Fruit fly (Drosophila melanogaster) whole organism, embryonic: Measurements from ENCODE around the gene Or67d.
A peak's percentile ranks its signal among the peaks of the same experiment; 100 is the strongest.

Source experiments
- Antp ChIP-seq: fragments of 200-800 bp; sonication (Bioruptor generic); optimal IDR thresholded peaks from 3 replicates; lab custom pipeline; 2016; ENCODE audit warnings: missing biosample characterization, missing genetic modification characterization
- B-H1 ChIP-seq: fragments of 200-800 bp; sonication (Bioruptor generic); IDR thresholded peaks from 3 replicates; pipeline ENCODE4 v1.3.6; 2022; ENCODE audit warnings: missing biosample characterization, missing genetic modification characterization
- CG1024 ChIP-seq: fragments of 200-800 bp; sonication (Bioruptor generic); IDR thresholded peaks from 2 replicates; pipeline ENCODE4 v1.3.6; 2022; ENCODE audit warnings: missing biosample characterization, missing genetic modification characterization
- CG15479 ChIP-seq: fragments of 200-800 bp; sonication (Bioruptor generic); optimal IDR thresholded peaks from 3 replicates; lab custom pipeline; 2019; ENCODE audit warnings: missing biosample characterization, mild to moderate bottlenecking, missing genetic modification characterization, moderate library complexity
- CG15696 ChIP-seq: fragments of 200-800 bp; sonication (Bioruptor generic); optimal IDR thresholded peaks from 2 replicates; lab custom pipeline; 2019; ENCODE audit warnings: missing biosample characterization, mild to moderate bottlenecking, missing genetic modification characterization, moderate library complexity
- CG17612 ChIP-seq: fragments of 200-800 bp; sonication (Bioruptor generic); IDR thresholded peaks from 2 replicates; pipeline ENCODE4 v1.3.6; 2022; ENCODE audit warnings: missing biosample characterization, missing genetic modification characterization
- CG17829 ChIP-seq: fragments of 200-800 bp; optimal IDR thresholded peaks from 2 replicates; lab custom pipeline; 2019; ENCODE audit warnings: missing biosample characterization, mild to moderate bottlenecking, missing genetic modification characterization, moderate library complexity
- CG18262 ChIP-seq: fragments of 200-800 bp; optimal IDR thresholded peaks from 3 replicates; lab custom pipeline; 2019; ENCODE audit warnings: missing biosample characterization, mild to moderate bottlenecking, missing genetic modification characterization, moderate library complexity
- CG2712 ChIP-seq: fragments of 200-800 bp; optimal IDR thresholded peaks from 3 replicates; lab custom pipeline; 2019; ENCODE audit warnings: missing biosample characterization, mild to moderate bottlenecking, missing genetic modification characterization, moderate library complexity
- CG30431 ChIP-seq: fragments of 200-800 bp; sonication (Bioruptor generic); optimal IDR thresholded peaks from 2 replicates; lab custom pipeline; 2017; ENCODE audit warnings: missing biosample characterization, missing genetic modification characterization
- CG31224 ChIP-seq: fragments of 200-800 bp; sonication (Bioruptor generic); IDR thresholded peaks from 2 replicates; pipeline ENCODE4 v1.3.6; 2022; ENCODE audit warnings: missing biosample characterization, missing genetic modification characterization
- CG32772 ChIP-seq: fragments of 200-800 bp; sonication (Bioruptor generic); IDR thresholded peaks from 2 replicates; pipeline ENCODE4 v1.3.6; 2022; ENCODE audit warnings: missing biosample characterization, missing genetic modification characterization
- CG3995 ChIP-seq: fragments of 200-800 bp; sonication (Bioruptor generic); optimal IDR thresholded peaks from 3 replicates; lab custom pipeline; 2016; ENCODE audit warnings: missing biosample characterization, missing genetic modification characterization
- CG4328 ChIP-seq: fragments of 200-800 bp; sonication (Bioruptor generic); optimal IDR thresholded peaks from 3 replicates; lab custom pipeline; 2017; ENCODE audit warnings: missing biosample characterization, missing genetic modification reagents, missing genetic modification characterization
- CG4820 ChIP-seq: fragments of 200-800 bp; sonication (Bioruptor generic); optimal IDR thresholded peaks from 3 replicates; lab custom pipeline; 2016; ENCODE audit warnings: missing biosample characterization, missing genetic modification characterization
- CG4854 ChIP-seq: fragments of 200-800 bp; sonication (Bioruptor generic); optimal IDR thresholded peaks from 2 replicates; lab custom pipeline; 2016; ENCODE audit warnings: missing biosample characterization, missing genetic modification characterization, inconsistent platforms
- CG8290 ChIP-seq, 3 experiments: fragments of 200-800 bp; sonication (Bioruptor generic); optimal IDR thresholded peaks; 2 replicates each; lab custom pipeline; 2016 to 2019; ENCODE audit warnings: missing biosample characterization in 3 of 3, missing genetic modification characterization in 3 of 3, mild to moderate bottlenecking in 2 of 3, moderate library complexity in 1 of 3
- CG8478 ChIP-seq: fragments of >200 bp; optimal IDR thresholded peaks from 2 replicates; lab custom pipeline; 2018
- CG9609 ChIP-seq: fragments of 200-800 bp; sonication (Bioruptor generic); optimal IDR thresholded peaks from 3 replicates; lab custom pipeline; 2016; ENCODE audit warnings: missing biosample characterization, missing genetic modification characterization
- CG9797 ChIP-seq: fragments of 200-800 bp; sonication (Bioruptor generic); optimal IDR thresholded peaks from 3 replicates; lab custom pipeline; 2018; ENCODE audit warnings: missing biosample characterization, mild to moderate bottlenecking, missing genetic modification characterization
- CTCF ChIP-seq: fragments of 200-800 bp; sonication (Bioruptor generic); optimal IDR thresholded peaks from 2 replicates; lab custom pipeline; 2017; ENCODE audit warnings: missing biosample characterization, mild to moderate bottlenecking, missing genetic modification characterization, moderate library complexity
- Dbx ChIP-seq: fragments of 200-800 bp; sonication (Bioruptor generic); IDR thresholded peaks from 3 replicates; pipeline ENCODE4 v1.3.6; 2022; ENCODE audit warnings: missing biosample characterization, missing genetic modification characterization
- Dek ChIP-seq: fragments of 200-800 bp; sonication (Bioruptor generic); optimal IDR thresholded peaks from 3 replicates; lab custom pipeline; 2019; ENCODE audit warnings: missing biosample characterization, mild to moderate bottlenecking, missing genetic modification characterization, moderate library complexity
- Eip74EF ChIP-seq, 2 experiments: fragments of 200-800 bp in 1 of 2; fragments of >200 bp in 1 of 2; sonication (Bioruptor generic) in 1 of 2; optimal IDR thresholded peaks; 2 replicates each; lab custom pipeline; 2017 to 2019; ENCODE audit warnings: missing biosample characterization in 2 of 2, missing genetic modification characterization in 2 of 2, mild to moderate bottlenecking in 1 of 2, moderate library complexity in 1 of 2
- Gsc ChIP-seq: fragments of 200-800 bp; sonication (Bioruptor generic); IDR thresholded peaks from 2 replicates; pipeline ENCODE4 v1.3.6; 2022; ENCODE audit warnings: missing biosample characterization, missing genetic modification characterization
- Gug ChIP-seq: fragments of 200-800 bp; sonication (Bioruptor generic); IDR thresholded peaks from 4 replicates; pipeline ENCODE4 v1.3.6; 2022; ENCODE audit warnings: missing biosample characterization, missing genetic modification characterization
- H15 ChIP-seq: fragments of 200-800 bp; sonication (Bioruptor generic); IDR thresholded peaks from 3 replicates; pipeline ENCODE4 v1.3.6; 2022; ENCODE audit warnings: missing biosample characterization, missing genetic modification characterization
- Lpt ChIP-seq: fragments of >200 bp; optimal IDR thresholded peaks from 2 replicates; lab custom pipeline; 2018; ENCODE audit warnings: missing biosample characterization, missing genetic modification characterization
- MESR4 ChIP-seq: fragments of 200-800 bp; sonication (Bioruptor generic); optimal IDR thresholded peaks from 2 replicates; lab custom pipeline; 2018; ENCODE audit warnings: missing biosample characterization, mild to moderate bottlenecking, missing genetic modification characterization, moderate library complexity
- Med ChIP-seq: fragments of 200-800 bp; sonication (Bioruptor generic); peaks from one replicate; lab custom pipeline; 2016; ENCODE audit warnings: missing biosample characterization, missing genetic modification characterization, mild to moderate bottlenecking, inconsistent platforms, moderate library complexity
- NK7.1 ChIP-seq: fragments of 200-800 bp; sonication (Bioruptor generic); optimal IDR thresholded peaks from 3 replicates; lab custom pipeline; 2016; ENCODE audit warnings: missing biosample characterization, missing genetic modification characterization
- Poxn ChIP-seq: fragments of 200-800 bp; sonication (Bioruptor generic); IDR thresholded peaks from 2 replicates; pipeline ENCODE4 v1.3.6; 2022; ENCODE audit warnings: missing biosample characterization, missing genetic modification characterization
- Sox102F ChIP-seq: fragments of 200-800 bp; sonication (Bioruptor generic); optimal IDR thresholded peaks from 2 replicates; lab custom pipeline; 2018; ENCODE audit warnings: missing biosample characterization, mild to moderate bottlenecking, missing genetic modification characterization, moderate library complexity
- ab ChIP-seq: fragments of 200-800 bp; sonication (Bioruptor generic); optimal IDR thresholded peaks from 2 replicates; lab custom pipeline; 2016; ENCODE audit warnings: missing biosample characterization, missing genetic modification characterization
- ato ChIP-seq: fragments of 200-800 bp; sonication (Bioruptor generic); IDR thresholded peaks from 2 replicates; pipeline ENCODE4 v1.3.6; 2022; ENCODE audit warnings: missing biosample characterization, missing genetic modification characterization; ENCODE audit not compliant: partially characterized antibody
- az2 ChIP-seq: fragments of 200-800 bp; sonication (Bioruptor generic); optimal IDR thresholded peaks from 3 replicates; lab custom pipeline; 2016; ENCODE audit warnings: missing biosample characterization, missing genetic modification characterization
- br ChIP-seq: fragments of >200 bp; optimal IDR thresholded peaks from 2 replicates; lab custom pipeline; 2017
- cad ChIP-seq: fragments of >200 bp; optimal IDR thresholded peaks from 2 replicates; lab custom pipeline; 2017; ENCODE audit warnings: missing biosample characterization, missing genetic modification characterization
- corto ChIP-seq: fragments of 200-800 bp; sonication (Bioruptor generic); optimal IDR thresholded peaks from 2 replicates; lab custom pipeline; 2016; ENCODE audit warnings: missing biosample characterization, mild to moderate bottlenecking, missing genetic modification characterization, moderate library complexity
- crol ChIP-seq: fragments of 200-800 bp; sonication (Bioruptor generic); IDR thresholded peaks from 2 replicates; pipeline ENCODE4 v1.3.6; 2022; ENCODE audit warnings: missing biosample characterization, missing genetic modification characterization
- dpn ChIP-seq, 2 experiments: fragments of 200-800 bp; sonication (Bioruptor generic); optimal IDR thresholded peaks; 3 replicates each; lab custom pipeline; 2016; ENCODE audit warnings: missing biosample characterization in 2 of 2, missing genetic modification characterization in 2 of 2
- eve ChIP-seq, 2 experiments: fragments of >200 bp; optimal IDR thresholded peaks; 2 replicates each; lab custom pipeline; 2017; ENCODE audit warnings: missing biosample characterization in 2 of 2, missing genetic modification characterization in 2 of 2
- gro ChIP-seq: fragments of 200-800 bp; sonication (Bioruptor generic); optimal IDR thresholded peaks from 2 replicates; lab custom pipeline; 2016; ENCODE audit warnings: missing biosample characterization, missing genetic modification characterization
- hb ChIP-seq: fragments of 200-800 bp; sonication (Bioruptor generic); IDR thresholded peaks from 3 replicates; pipeline ENCODE4 v1.3.6; 2022; ENCODE audit warnings: missing biosample characterization, missing genetic modification characterization; ENCODE audit not compliant: partially characterized antibody
- knrl ChIP-seq: fragments of 200-800 bp; sonication (Bioruptor generic); IDR thresholded peaks from 3 replicates; pipeline ENCODE4 v1.3.6; 2022; ENCODE audit warnings: missing biosample characterization, missing genetic modification characterization; ENCODE audit not compliant: partially characterized antibody
- lbe ChIP-seq: fragments of 200-800 bp; sonication (Bioruptor generic); optimal IDR thresholded peaks from 2 replicates; lab custom pipeline; 2016; ENCODE audit warnings: missing biosample characterization, mild to moderate bottlenecking, missing genetic modification characterization
- lov ChIP-seq, 2 experiments: fragments of 200-800 bp in 1 of 2; fragments of >200 bp in 1 of 2; sonication (Bioruptor generic) in 1 of 2; IDR thresholded peaks in 1 of 2; optimal IDR thresholded peaks in 1 of 2; 2 replicates in 1 of 2; 3 replicates in 1 of 2; pipeline versions ENCODE4 v1.3.6 to Lab custom; 2017 to 2022; ENCODE audit warnings: missing biosample characterization in 1 of 2, missing genetic modification characterization in 1 of 2
- maf-S ChIP-seq: fragments of 200-800 bp; sonication (Bioruptor generic); optimal IDR thresholded peaks from 2 replicates; lab custom pipeline; 2016; ENCODE audit warnings: missing biosample characterization, missing genetic modification characterization
- mld ChIP-seq: fragments of 200-800 bp; sonication (Bioruptor generic); IDR thresholded peaks from 3 replicates; pipeline ENCODE4 v1.3.6; 2022; ENCODE audit warnings: missing biosample characterization, missing genetic modification characterization; ENCODE audit not compliant: partially characterized antibody
- onecut ChIP-seq: fragments of 200-800 bp; sonication (Bioruptor generic); IDR thresholded peaks from 2 replicates; pipeline ENCODE4 v1.3.6; 2022; ENCODE audit warnings: missing biosample characterization, missing genetic modification characterization
- pum ChIP-seq: fragments of 200-800 bp; sonication (Bioruptor generic); optimal IDR thresholded peaks from 2 replicates; lab custom pipeline; 2016; ENCODE audit warnings: missing biosample characterization, missing genetic modification characterization
- trh ChIP-seq: fragments of 200-800 bp; sonication (Bioruptor generic); optimal IDR thresholded peaks from 2 replicates; lab custom pipeline; 2016; ENCODE audit warnings: missing biosample characterization, missing genetic modification characterization

Gene Or67d

dm6 chr3L:10284869-10285268, 11.9 kb downstream of the Or67d start (continued):
- TF ChIP-seq CG8478 (lab: Kevin White, UChicago), result no peak
- no peak for TF ChIP-seq maf-S (GFP tag; lab: Kevin White, UChicago)
- peak in 1 of 2 experiments; percentile 0 for TF ChIP-seq dpn (GFP tag; optimal IDR thresholded peaks at IDR 0.05; lab: Kevin White, UChicago)
- TF ChIP-seq CG18262 (tag; lab: Kevin White, UChicago), result no peak
- TF ChIP-seq Dek (tag; lab: Kevin White, UChicago), result no peak
- TF ChIP-seq crol, result no peak
- TF ChIP-seq MESR4 (GFP tag; lab: Kevin White, UChicago), result no peak
- TF ChIP-seq NK7.1 (GFP tag; lab: Kevin White, UChicago), result no peak
- no peak for TF ChIP-seq gro (GFP tag; lab: Kevin White, UChicago)
- TF ChIP-seq CG4854 (GFP tag; lab: Kevin White, UChicago), result no peak
- TF ChIP-seq knrl (GFP tag; lab: Robert Waterston, UW), result 0 out of 3 replicates have a peak, but pooled peaks have one; percentile 36
- peak; percentile 3 for TF ChIP-seq CG2712
- TF ChIP-seq Antp, result peak; percentile 22
- TF ChIP-seq mld (GFP tag; lab: Robert Waterston, UW), result no peak
- TF ChIP-seq CG30431 (GFP tag; lab: Kevin White, UChicago), result no peak
- TF ChIP-seq CTCF (GFP tag; lab: Kevin White, UChicago), result peak; percentile 92
- 0 out of 3 replicates have a peak, but pooled peaks have one; percentile 7 for TF ChIP-seq H15 (GFP tag; lab: Robert Waterston, UW)
- peak; percentile 3 for TF ChIP-seq CG15696 (tag; lab: Kevin White, UChicago)
- TF ChIP-seq lov (optimal IDR thresholded peaks at IDR 0.05; lab: Kevin White, UChicago), result no peak
- 0 out of 3 replicates have a peak, but pooled peaks have one; percentile 10 for TF ChIP-seq lov (GFP tag; IDR thresholded peaks at IDR 0.05; lab: Robert Waterston, UW)
- peak; percentile 65 for TF ChIP-seq CG8290 (GFP tag; optimal IDR thresholded peaks at IDR 0.05; lab: Kevin White, UChicago)
- peak in 1 of 2 experiments; percentile 24 for TF ChIP-seq CG8290 (tag; optimal IDR thresholded peaks at IDR 0.05; lab: Kevin White, UChicago)
- TF ChIP-seq hb (GFP tag; lab: Robert Waterston, UW), result no peak
- TF ChIP-seq CG1024 (GFP tag; lab: Robert Waterston, UW), result no peak
- TF ChIP-seq corto (GFP tag; lab: Kevin White, UChicago), result no peak
- no peak for TF ChIP-seq az2 (GFP tag; lab: Kevin White, UChicago)
- no peak for TF ChIP-seq B-H1
- TF ChIP-seq CG31224 (GFP tag; lab: Robert Waterston, UW), result no peak
- no peak for TF ChIP-seq CG9797 (GFP tag; lab: Kevin White, UChicago)
- TF ChIP-seq CG32772 (GFP tag; lab: Robert Waterston, UW), result no peak
- TF ChIP-seq lbe, result no peak
- TF ChIP-seq Sox102F (GFP tag; lab: Kevin White, UChicago), result no peak
- peak; percentile 55 for TF ChIP-seq CG15479 (GFP tag; lab: Kevin White, UChicago)
- no peak for TF ChIP-seq pum (GFP tag; lab: Kevin White, UChicago)
- TF ChIP-seq CG4328 (GFP tag; lab: Kevin White, UChicago), result no peak
- no peak for TF ChIP-seq Poxn
- TF ChIP-seq Gsc (GFP tag; lab: Robert Waterston, UW), result no peak
- no peak for TF ChIP-seq CG17612 (GFP tag; lab: Robert Waterston, UW)
- no peak for TF ChIP-seq ato (GFP tag; lab: Robert Waterston, UW)
- TF ChIP-seq Lpt (GFP tag; lab: Kevin White, UChicago), result no peak
- TF ChIP-seq ab (GFP tag; lab: Kevin White, UChicago), result no peak
- TF ChIP-seq Dbx (GFP tag; lab: Robert Waterston, UW), result no peak
- no peak for TF ChIP-seq CG9609 (GFP tag; lab: Kevin White, UChicago)
- no peak for TF ChIP-seq br (lab: Kevin White, UChicago)
- TF ChIP-seq eve (GFP tag; optimal IDR thresholded peaks at IDR 0.05; lab: Kevin White, UChicago), result no peak
- TF ChIP-seq cad, result peak; percentile 48
- no peak for TF ChIP-seq Gug
- 0 out of 2 replicates have a peak, but pooled peaks have one; percentile 21 for TF ChIP-seq onecut
- TF ChIP-seq Eip74EF (GFP tag; optimal IDR thresholded peaks at IDR 0.05; lab: Kevin White, UChicago), result peak in 1 of 2 experiments; percentile 74
- TF ChIP-seq CG17829 (tag; lab: Kevin White, UChicago), result peak; percentile 0
- TF ChIP-seq Med (GFP tag; lab: Kevin White, UChicago), result no peak
- TF ChIP-seq CG4820, result no peak
- TF ChIP-seq CG3995 (GFP tag; lab: Kevin White, UChicago), result no peak
- TF ChIP-seq trh (GFP tag; lab: Kevin White, UChicago), result no peak
